Fruit fly (Drosophila melanogaster) whole organism, embryonic: ENCODE measurements around the gene mRpL4.

Source experiments
- Adf1 ChIP-seq: fragments of 200-800 bp; sonication (Bioruptor generic); IDR thresholded peaks from 2 replicates; pipeline ENCODE4 v1.3.6; 2022; ENCODE audit warnings: missing biosample characterization, missing genetic modification characterization
- CG10462 ChIP-seq: fragments of 200-800 bp; sonication (Bioruptor generic); optimal IDR thresholded peaks from 2 replicates; lab custom pipeline; 2016; ENCODE audit warnings: missing biosample characterization, missing genetic modification characterization
- CG10654 ChIP-seq: fragments of 200-800 bp; sonication (Bioruptor generic); optimal IDR thresholded peaks from 2 replicates; lab custom pipeline; 2016; ENCODE audit warnings: missing biosample characterization, missing genetic modification characterization
- CG10979 ChIP-seq: fragments of 200-800 bp; sonication (Bioruptor generic); optimal IDR thresholded peaks from 2 replicates; lab custom pipeline; 2018; ENCODE audit warnings: missing biosample characterization, mild to moderate bottlenecking, missing genetic modification characterization, moderate library complexity
- CG11398 ChIP-seq: fragments of 200-800 bp; sonication (Bioruptor generic); optimal IDR thresholded peaks from 2 replicates; lab custom pipeline; 2016; ENCODE audit warnings: missing biosample characterization, missing genetic modification characterization
- CG12104 ChIP-seq: fragments of 200-800 bp; sonication (Bioruptor generic); optimal IDR thresholded peaks from 3 replicates; lab custom pipeline; 2016; ENCODE audit warnings: missing biosample characterization, missing genetic modification characterization
- CG14441 ChIP-seq: fragments of 200-800 bp; sonication (Bioruptor generic); IDR thresholded peaks from 2 replicates; pipeline ENCODE4 v1.3.6; 2022; ENCODE audit warnings: missing biosample characterization, missing genetic modification characterization
- CG14667 ChIP-seq: fragments of 200-800 bp; sonication (Bioruptor generic); IDR thresholded peaks from 2 replicates; pipeline ENCODE4 v1.3.6; 2022; ENCODE audit warnings: missing biosample characterization, missing genetic modification characterization
- CG14860 ChIP-seq: fragments of 200-800 bp; sonication (Bioruptor generic); IDR thresholded peaks from 3 replicates; pipeline ENCODE4 v1.3.6; 2022; ENCODE audit warnings: missing biosample characterization, missing genetic modification characterization; ENCODE audit not compliant: partially characterized antibody
- CG1647 ChIP-seq: fragments of 200-800 bp; sonication (Bioruptor generic); optimal IDR thresholded peaks from 3 replicates; lab custom pipeline; 2016; ENCODE audit warnings: missing biosample characterization, missing genetic modification characterization
- CG16813 ChIP-seq: fragments of 200-800 bp; sonication (Bioruptor generic); IDR thresholded peaks from 3 replicates; pipeline ENCODE4 v1.3.6; 2022; ENCODE audit warnings: missing biosample characterization, missing genetic modification characterization; ENCODE audit not compliant: partially characterized antibody
- CG17361 ChIP-seq: fragments of 200-800 bp; sonication (Bioruptor generic); IDR thresholded peaks from 3 replicates; pipeline ENCODE4 v1.3.6; 2022; ENCODE audit warnings: missing biosample characterization, missing genetic modification characterization
- CG17385 ChIP-seq: fragments of 200-800 bp; sonication (Bioruptor generic); optimal IDR thresholded peaks from 3 replicates; lab custom pipeline; 2018; ENCODE audit warnings: missing biosample characterization, mild to moderate bottlenecking, missing genetic modification characterization
- CG1832 ChIP-seq: fragments of 200-800 bp; sonication (Bioruptor generic); optimal IDR thresholded peaks from 2 replicates; lab custom pipeline; 2017; ENCODE audit warnings: missing biosample characterization, mild to moderate bottlenecking, missing genetic modification characterization, inconsistent platforms
- CG18599 ChIP-seq: fragments of 200-800 bp; sonication (Bioruptor generic); optimal IDR thresholded peaks from 3 replicates; lab custom pipeline; 2017; ENCODE audit warnings: missing biosample characterization, missing genetic modification characterization, mild to moderate bottlenecking, moderate library complexity, missing genetic modification reagents
- CG2116 ChIP-seq: fragments of 200-800 bp; sonication (Bioruptor generic); optimal IDR thresholded peaks from 3 replicates; lab custom pipeline; 2018; ENCODE audit warnings: missing biosample characterization, mild to moderate bottlenecking, missing genetic modification characterization
- CG2199 ChIP-seq: fragments of 200-800 bp; sonication (Bioruptor generic); IDR thresholded peaks from 3 replicates; pipeline ENCODE4 v1.3.6; 2022; ENCODE audit warnings: missing biosample characterization, missing genetic modification characterization
- CG2712 ChIP-seq: fragments of 200-800 bp; optimal IDR thresholded peaks from 3 replicates; lab custom pipeline; 2019; ENCODE audit warnings: missing biosample characterization, mild to moderate bottlenecking, missing genetic modification characterization, moderate library complexity
- CG3065 ChIP-seq: fragments of 200-800 bp; sonication (Bioruptor generic); optimal IDR thresholded peaks from 2 replicates; lab custom pipeline; 2016; ENCODE audit warnings: missing biosample characterization, missing genetic modification characterization
- CG34422 ChIP-seq: fragments of 200-800 bp; sonication (Bioruptor generic); IDR thresholded peaks from 3 replicates; pipeline ENCODE4 v1.3.6; 2022; ENCODE audit warnings: missing biosample characterization, missing genetic modification characterization
- CG7271 ChIP-seq: fragments of 200-800 bp; sonication (Bioruptor generic); optimal IDR thresholded peaks from 2 replicates; lab custom pipeline; 2018; ENCODE audit warnings: missing biosample characterization, mild to moderate bottlenecking, missing genetic modification characterization, moderate library complexity
- CG9609 ChIP-seq: fragments of 200-800 bp; sonication (Bioruptor generic); optimal IDR thresholded peaks from 3 replicates; lab custom pipeline; 2016; ENCODE audit warnings: missing biosample characterization, missing genetic modification characterization
- CHES-1-like ChIP-seq: fragments of 200-800 bp; sonication (Bioruptor generic); optimal IDR thresholded peaks from 2 replicates; lab custom pipeline; 2016; ENCODE audit warnings: missing biosample characterization, missing genetic modification characterization
- Deaf1 ChIP-seq: fragments of 200-800 bp; optimal IDR thresholded peaks from 3 replicates; lab custom pipeline; 2019; ENCODE audit warnings: missing biosample characterization, mild to moderate bottlenecking, missing genetic modification characterization, moderate library complexity
- Dll ChIP-seq: fragments of 200-800 bp; sonication (Bioruptor generic); IDR thresholded peaks from 4 replicates; pipeline ENCODE4 v1.3.6; 2022; ENCODE audit warnings: missing biosample characterization, missing genetic modification characterization; ENCODE audit not compliant: partially characterized antibody
- Fer1 ChIP-seq: fragments of 200-800 bp; sonication (Bioruptor generic); optimal IDR thresholded peaks from 2 replicates; lab custom pipeline; 2017; ENCODE audit warnings: missing biosample characterization, mild to moderate bottlenecking, missing genetic modification characterization
- GATAe ChIP-seq: fragments of 200-800 bp; sonication (Bioruptor generic); conservative IDR thresholded peaks from 2 replicates; pipeline ENCODE4 v1.3.6; 2022; ENCODE audit warnings: missing biosample characterization, missing genetic modification characterization
- HLH3B ChIP-seq: fragments of 200-800 bp; sonication (Bioruptor generic); IDR thresholded peaks from 2 replicates; pipeline ENCODE4 v1.3.6; 2022; ENCODE audit warnings: missing biosample characterization, missing genetic modification characterization
- Oaz ChIP-seq: fragments of 200-800 bp; sonication (Bioruptor generic); IDR thresholded peaks from 2 replicates; pipeline ENCODE4 v1.3.6; 2022; ENCODE audit warnings: missing biosample characterization, missing genetic modification characterization
- Opbp ChIP-seq: fragments of 200-800 bp; sonication (Bioruptor generic); IDR thresholded peaks from 3 replicates; pipeline ENCODE4 v1.3.6; 2022; ENCODE audit warnings: missing biosample characterization, missing genetic modification characterization; ENCODE audit not compliant: partially characterized antibody
- Side ChIP-seq: fragments of 200-800 bp; sonication (Bioruptor generic); optimal IDR thresholded peaks from 2 replicates; lab custom pipeline; 2016; ENCODE audit warnings: missing biosample characterization, missing genetic modification characterization
- Six4 ChIP-seq: fragments of 200-800 bp; sonication (Bioruptor generic); optimal IDR thresholded peaks from 2 replicates; lab custom pipeline; 2016; ENCODE audit warnings: missing biosample characterization, missing genetic modification characterization
- Stat92E ChIP-seq, 3 experiments: fragments of >200 bp in 2 of 3; fragments of 200-800 bp in 1 of 3; sonication (Bioruptor generic) in 1 of 3; optimal IDR thresholded peaks; 2 replicates each; lab custom pipeline; 2017 to 2019; ENCODE audit warnings: missing biosample characterization in 3 of 3, missing genetic modification characterization in 3 of 3, mild to moderate bottlenecking in 1 of 3, moderate library complexity in 1 of 3
- Taf1 ChIP-seq: fragments of 200-800 bp; sonication (Bioruptor generic); IDR thresholded peaks from 2 replicates; pipeline ENCODE4 v1.3.6; 2022; ENCODE audit warnings: missing biosample characterization, missing genetic modification characterization
- aop ChIP-seq: fragments of 200-800 bp; sonication (Bioruptor generic); IDR thresholded peaks from 2 replicates; pipeline ENCODE4 v1.3.6; 2022; ENCODE audit warnings: missing biosample characterization, missing genetic modification characterization
- cg ChIP-seq: fragments of 200-800 bp; sonication (Bioruptor generic); optimal IDR thresholded peaks from 3 replicates; lab custom pipeline; 2019; ENCODE audit warnings: missing biosample characterization, mild to moderate bottlenecking, missing genetic modification characterization, moderate library complexity
- kni ChIP-seq: fragments of 200-800 bp; sonication (Bioruptor generic); optimal IDR thresholded peaks from 3 replicates; lab custom pipeline; 2017; ENCODE audit warnings: mild to moderate bottlenecking, missing biosample characterization, missing genetic modification reagents, missing genetic modification characterization
- lmd ChIP-seq: fragments of 200-800 bp; sonication (Bioruptor generic); IDR thresholded peaks from 2 replicates; pipeline ENCODE4 v1.3.6; 2022; ENCODE audit warnings: missing biosample characterization, missing genetic modification characterization
- luna ChIP-seq: fragments of 200-800 bp; sonication (Bioruptor generic); optimal IDR thresholded peaks from 2 replicates; lab custom pipeline; 2016; ENCODE audit warnings: missing biosample characterization, missing genetic modification characterization
- nom ChIP-seq: fragments of 200-800 bp; sonication (Bioruptor generic); optimal IDR thresholded peaks from 2 replicates; lab custom pipeline; 2017; ENCODE audit warnings: missing biosample characterization, missing genetic modification characterization, mild to moderate bottlenecking, moderate library complexity, missing genetic modification reagents
- phol ChIP-seq: fragments of 200-800 bp; sonication (Bioruptor generic); optimal IDR thresholded peaks from 3 replicates; lab custom pipeline; 2018; ENCODE audit warnings: missing biosample characterization, mild to moderate bottlenecking, missing genetic modification characterization, moderate library complexity
- prd ChIP-seq, 3 experiments: fragments of >200 bp in 2 of 3; fragments of 200-800 bp in 1 of 3; sonication (Bioruptor generic) in 1 of 3; optimal IDR thresholded peaks in 2 of 3; IDR thresholded peaks in 1 of 3; 2 replicates in 2 of 3; 3 replicates in 1 of 3; pipeline versions ENCODE4 v1.3.6 to Lab custom; 2017 to 2022; ENCODE audit warnings: missing biosample characterization in 1 of 3, missing genetic modification characterization in 1 of 3
- sim ChIP-seq: fragments of 200-800 bp; sonication (Bioruptor generic); IDR thresholded peaks from 2 replicates; pipeline ENCODE4 v1.3.6; 2022; ENCODE audit warnings: missing biosample characterization, missing genetic modification characterization
- sob ChIP-seq: fragments of 200-800 bp; sonication (Bioruptor generic); IDR thresholded peaks from 2 replicates; pipeline ENCODE4 v1.3.6; 2022; ENCODE audit warnings: missing biosample characterization, missing genetic modification characterization
- sqz ChIP-seq: fragments of 200-800 bp; sonication (Bioruptor generic); optimal IDR thresholded peaks from 3 replicates; lab custom pipeline; 2018; ENCODE audit warnings: missing biosample characterization, mild to moderate bottlenecking, missing genetic modification characterization
- stwl ChIP-seq: fragments of 200-800 bp; sonication (Bioruptor generic); optimal IDR thresholded peaks from 3 replicates; lab custom pipeline; 2018; ENCODE audit warnings: missing biosample characterization, mild to moderate bottlenecking, missing genetic modification characterization, moderate library complexity
- tap ChIP-seq: fragments of 200-800 bp; optimal IDR thresholded peaks from 3 replicates; lab custom pipeline; 2019; ENCODE audit warnings: missing biosample characterization, mild to moderate bottlenecking, missing genetic modification characterization, moderate library complexity
- unpg ChIP-seq: fragments of 200-800 bp; sonication (Bioruptor generic); optimal IDR thresholded peaks from 3 replicates; lab custom pipeline; 2018; ENCODE audit warnings: missing biosample characterization, mild to moderate bottlenecking, missing genetic modification characterization, moderate library complexity
- vfl ChIP-seq: fragments of 200-800 bp; sonication (Bioruptor generic); optimal IDR thresholded peaks from 2 replicates; lab custom pipeline; 2016; ENCODE audit warnings: missing biosample characterization, missing genetic modification characterization

The mRpL4 gene

dm6 chr2L:16279774-16280252, 49.1 kb downstream of the mRpL4 start (continued):
- TF ChIP-seq Opbp (GFP tag; lab: Robert Waterston, UW) (0 out of 3 replicates have a peak, but pooled peaks have one; percentile 9), kni (GFP tag; lab: Kevin White, UChicago) (peak; percentile 80), CG17385 (peak; percentile 71), luna (GFP tag; lab: Kevin White, UChicago) (no peak), GATAe (GFP tag; lab: Robert Waterston, UW) (no peak), CG12104 (peak; percentile 86), tap (tag; lab: Kevin White, UChicago) (peak; percentile 92), CG2116 (peak; percentile 58), lmd (GFP tag; lab: Robert Waterston, UW) (peak; percentile 85), CG14441 (GFP tag; lab: Robert Waterston, UW) (peak; percentile 72), sqz (peak; percentile 86), CG1647 (GFP tag; lab: Kevin White, UChicago) (peak; percentile 80), Fer1 (GFP tag; lab: Kevin White, UChicago) (peak; percentile 85), Stat92E (GFP tag; optimal IDR thresholded peaks at IDR 0.05; lab: Kevin White, UChicago) (no peak), CG2199 (GFP tag; lab: Robert Waterston, UW) (peak; percentile 90), CG14860 (GFP tag; lab: Robert Waterston, UW) (no peak), CG1832 (GFP tag; lab: Kevin White, UChicago) (peak; percentile 68), CHES-1-like (GFP tag; lab: Kevin White, UChicago) (peak; percentile 77), CG10979 (tag; lab: Kevin White, UChicago) (peak; percentile 95), Dll (GFP tag; lab: Robert Waterston, UW) (no peak), HLH3B (GFP tag; lab: Robert Waterston, UW) (peak; percentile 83), unpg (GFP tag; lab: Kevin White, UChicago) (peak; percentile 94), CG3065 (GFP tag; lab: Kevin White, UChicago) (peak; percentile 79), CG10462 (GFP tag; lab: Kevin White, UChicago) (peak; percentile 89), Oaz (GFP tag; lab: Robert Waterston, UW) (peak; percentile 84), CG14667 (GFP tag; lab: Robert Waterston, UW) (peak; percentile 55; the same call in 1 of the 2 replicates), vfl (peak; percentile 19), cg (GFP tag; lab: Kevin White, UChicago) (peak; percentile 66), Adf1 (GFP tag; lab: Robert Waterston, UW) (no peak), sob (GFP tag; lab: Robert Waterston, UW) (peak; percentile 55; the same call in 1 of the 2 replicates), CG10654 (GFP tag; lab: Kevin White, UChicago) (peak; percentile 92), Six4 (GFP tag; lab: Kevin White, UChicago) (peak; percentile 92), Side (GFP tag; lab: Kevin White, UChicago) (peak; percentile 83), CG34422 (GFP tag; lab: Robert Waterston, UW) (peak; percentile 76; the same call in 2 of the 3 replicates), sim (GFP tag; lab: Robert Waterston, UW) (peak; percentile 57; the same call in 1 of the 2 replicates), aop (GFP tag; lab: Robert Waterston, UW) (no peak), CG16813 (no peak), CG7271 (peak; percentile 37), stwl (tag; lab: Kevin White, UChicago) (peak; percentile 48), Deaf1 (tag; lab: Kevin White, UChicago) (peak; percentile 65), Taf1 (GFP tag; lab: Robert Waterston, UW) (0 out of 2 replicates have a peak, but pooled peaks have one; percentile 18), prd (optimal IDR thresholded peaks at IDR 0.05; lab: Kevin White, UChicago) (no peak), prd (GFP tag; IDR thresholded peaks at IDR 0.05; lab: Robert Waterston, UW) (peak; percentile 80), CG9609 (GFP tag; lab: Kevin White, UChicago) (peak; percentile 68), CG11398 (GFP tag; lab: Kevin White, UChicago) (peak; percentile 85), phol (tag; lab: Kevin White, UChicago) (peak; percentile 96), CG2712 (peak; percentile 96), CG17361 (GFP tag; lab: Robert Waterston, UW) (peak; percentile 98), nom (GFP tag; lab: Kevin White, UChicago) (peak; percentile 30), CG18599 (peak; percentile 85)
